Worm (Caenorhabditis elegans): ENCODE results near the gene srw-66.

Gene srw-66

DNA sequence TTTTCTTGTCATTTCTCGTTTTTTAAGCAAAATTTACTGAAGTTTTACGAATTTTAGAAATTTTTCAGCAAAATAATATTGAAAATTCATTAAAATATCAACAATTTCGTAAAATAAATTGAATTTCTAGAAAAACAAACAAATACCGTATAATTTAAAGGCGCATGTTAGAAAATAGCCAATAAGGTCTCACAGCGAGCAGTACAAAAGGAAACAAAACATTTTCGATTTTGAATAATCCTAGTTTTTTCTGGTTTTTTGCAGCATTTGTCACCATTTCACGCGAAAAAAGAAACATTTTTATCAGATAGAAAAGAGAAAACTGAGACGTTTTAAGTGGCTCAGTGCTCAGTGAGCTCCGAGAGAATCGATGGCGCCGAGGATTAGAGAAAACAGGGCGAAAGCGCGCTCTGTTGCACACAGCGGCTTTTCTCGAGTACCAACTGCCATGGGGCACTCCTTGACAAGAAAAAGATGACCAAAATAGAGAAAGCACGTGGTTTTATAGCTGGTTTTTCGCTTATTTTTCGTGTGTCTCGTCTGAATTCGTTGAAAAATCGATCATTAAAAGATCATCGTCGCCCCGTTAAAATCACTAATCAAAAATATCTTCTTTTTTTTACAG, 38.3 kb upstream of the srw-66 start, which contains the start of the genes alh-6 and fcho-1:
TSS of gene alh-6 (minus strand) at position 242 of the 625 bp plus-strand sequence.
TSS of gene fcho-1 (plus strand) at position 624 of the 625 bp plus-strand sequence.
- TF ChIP-seq nhr-77 (tag; optimal IDR thresholded peaks at IDR 0.05) (no peak), Y75B8A.6 (GFP tag; IDR thresholded peaks at IDR 0.05) (no peak), unc-62 (GFP tag; optimal IDR thresholded peaks at IDR 0.05 in 1 of 2) (no peak), unc-62 (tag; optimal IDR thresholded peaks at IDR 0.05) (no peak), lsy-2 (tag; optimal IDR thresholded peaks at IDR 0.05) (peak in 1 of 2 experiments; percentile 29), ceh-44 (GFP tag; IDR thresholded peaks at IDR 0.05) (no peak), lin-39 (tag; optimal IDR thresholded peaks at IDR 0.05) (no peak), hlh-30 (tag; optimal IDR thresholded peaks at IDR 0.05; ENCODE audit: insufficient read depth) (peak; percentile 87), daf-16 (GFP tag; optimal IDR thresholded peaks at IDR 0.05) (no peak), daf-16 (tag; optimal IDR thresholded peaks at IDR 0.05) (no peak), aha-1 (tag) (peak; percentile 44), D1046.2 (GFP tag; IDR thresholded peaks at IDR 0.05) (no peak), F26F4.8 (GFP tag; conservative IDR thresholded peaks at IDR 0.05) (no peak), cey-2 (tag; optimal IDR thresholded peaks at IDR 0.05; ENCODE audit: borderline replicate concordance, insufficient read depth) (no peak), mxl-2 (GFP tag; conservative IDR thresholded peaks at IDR 0.05) (no peak), pha-4 (GFP tag; IDR thresholded peaks at IDR 0.05) (no peak), pha-4 (tag; optimal IDR thresholded peaks at IDR 0.05) (no peak), hlh-11 (tag; optimal IDR thresholded peaks at IDR 0.05) (peak; percentile 7), lin-38 (GFP tag; IDR thresholded peaks at IDR 0.05) (peak; percentile 31), ctbp-1 (GFP tag; IDR thresholded peaks at IDR 0.05) (no peak), snpc-4 (tag; optimal IDR thresholded peaks at IDR 0.05) (no peak), mdl-1 (tag; optimal IDR thresholded peaks at IDR 0.05) (peak in 1 of 2 experiments; percentile 38), set-16 (GFP tag; IDR thresholded peaks at IDR 0.05) (no peak), F44E2.7 (GFP tag; IDR thresholded peaks at IDR 0.05) (no peak), fkh-10 (GFP tag; optimal IDR thresholded peaks at IDR 0.05) (no peak), ama-1 (optimal IDR thresholded peaks at IDR 0.05) (no peak), mxl-3 (GFP tag; optimal IDR thresholded peaks at IDR 0.05) (peak; percentile 49)

DNA sequence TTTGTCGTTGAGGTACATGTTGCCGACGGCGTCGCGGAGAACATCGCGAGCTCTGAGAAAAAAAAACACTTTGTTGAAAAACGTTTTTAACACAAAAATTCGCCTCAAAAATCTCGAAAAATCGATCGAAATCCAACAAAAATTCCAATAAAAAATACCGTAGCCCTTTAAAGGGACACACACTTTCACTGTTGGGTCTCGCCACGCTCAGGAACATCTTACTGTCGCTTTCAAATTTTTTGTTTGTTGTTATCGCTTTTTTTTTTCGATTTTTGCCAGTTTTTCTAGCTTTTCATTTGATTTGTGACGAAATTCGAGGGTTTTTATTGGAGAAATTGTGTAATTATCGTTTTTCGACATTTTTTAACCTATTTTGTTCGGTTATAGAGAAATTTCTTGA, 34.8 kb upstream of the srw-66 start:
- TF ChIP-seq unc-39 (tag; optimal IDR thresholded peaks at IDR 0.05) (no peak), F49E8.2 (tag; optimal IDR thresholded peaks at IDR 0.05; ENCODE audit: borderline replicate concordance) (peak; percentile 51), nhr-77 (tag; optimal IDR thresholded peaks at IDR 0.05) (no peak), aha-1 (tag) (peak; percentile 38), Y48G9A.11 (GFP tag; IDR thresholded peaks at IDR 0.05) (peak; percentile 26; the same call in 1 of the 2 replicates), lsy-2 (tag; optimal IDR thresholded peaks at IDR 0.05) (peak in 1 of 2 experiments; percentile 29), lin-38 (GFP tag; IDR thresholded peaks at IDR 0.05) (peak; percentile 47)

ce11 chrII:1306036-1306435, 34.3 kb upstream of the srw-66 start, which contains the start of gene emc-2:
TSS of gene emc-2 (minus strand) at chrII:1306136.
- TF ChIP-seq unc-62 (GFP tag; optimal IDR thresholded peaks at IDR 0.05 in 1 of 2), result peak in 1 of 2 experiments; percentile 25
- no peak for TF ChIP-seq unc-62 (tag; optimal IDR thresholded peaks at IDR 0.05)
- TF ChIP-seq F44E2.7 (GFP tag; IDR thresholded peaks at IDR 0.05), result no peak
- TF ChIP-seq Y5F2A.4 (GFP tag; optimal IDR thresholded peaks at IDR 0.05), result no peak
- TF ChIP-seq ceh-28 (tag; optimal IDR thresholded peaks at IDR 0.05), result peak; percentile 9
- TF ChIP-seq lin-15B (tag; optimal IDR thresholded peaks at IDR 0.05), result no peak

DNA sequence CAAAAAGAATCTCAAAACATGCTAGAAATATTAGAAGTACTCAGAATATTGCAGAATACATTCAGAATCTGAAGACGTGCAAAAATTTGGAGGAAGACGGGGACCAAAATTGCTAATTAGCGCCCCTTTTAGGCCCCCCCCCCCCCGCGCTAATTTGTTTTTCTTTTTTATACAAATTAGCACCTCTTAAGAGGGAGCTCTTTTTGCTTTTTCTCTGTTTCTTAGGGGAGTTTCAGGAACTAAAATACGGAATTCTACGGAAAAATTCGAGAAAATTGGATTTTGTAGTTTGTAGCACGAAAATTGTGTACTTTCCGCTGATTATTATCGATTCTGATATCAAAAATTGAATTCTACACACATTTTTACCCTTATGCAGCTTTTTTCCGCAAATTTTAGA, 29.8 kb upstream of the srw-66 start, which contains the start of gene glb-31:
TSS of gene glb-31 (minus strand) at position 101 of the 400 bp plus-strand sequence.
- TF ChIP-seq daf-12 (tag; optimal IDR thresholded peaks at IDR 0.05) (no peak), ctbp-1 (GFP tag; IDR thresholded peaks at IDR 0.05) (no peak), mdt-29 (GFP tag; IDR thresholded peaks at IDR 0.05) (no peak), tag-97 (GFP tag; IDR thresholded peaks at IDR 0.05) (no peak), ceh-62 (tag; optimal IDR thresholded peaks at IDR 0.05) (no peak), rbr-2 (tag; optimal IDR thresholded peaks at IDR 0.05) (no peak), T20F7.1 (GFP tag; optimal IDR thresholded peaks at IDR 0.05) (no peak)
